Worm (Caenorhabditis elegans) whole organism, young adult: Measurements from ENCODE around the gene tat-6.
"Not testable (repeated sequence)": the region's sequence is repeated elsewhere in the genome, so short reads cannot be mapped to it uniquely, and the experiment has no call there.

Experiments
- B0336.3 ChIP-seq: fragments of 200-800 bp; sonication (Bioruptor generic); IDR thresholded peaks from 2 replicates; pipeline ENCODE4 v1.3.6; 2022; ENCODE audit warnings: missing genetic modification characterization, missing compliant biosample characterization
- D2030.7 ChIP-seq: fragments of 200-800 bp; sonication (Bioruptor generic); IDR thresholded peaks from 2 replicates; pipeline ENCODE4 v1.3.6; 2022; ENCODE audit warnings: missing genetic modification reagents, missing genetic modification characterization, missing compliant biosample characterization
- F23B12.7 ChIP-seq: sonication (generic microtip); optimal IDR thresholded peaks from 2 replicates; lab custom pipeline; 2017; ENCODE audit warnings: missing genetic modification characterization, mild to moderate bottlenecking, missing compliant biosample characterization, antibody characterized with exemption, moderate library complexity; ENCODE audit not compliant: insufficient read depth
- F39B2.1 ChIP-seq: fragments of 200-800 bp; sonication (Bioruptor generic); IDR thresholded peaks from 2 replicates; pipeline ENCODE4 v1.3.6; 2022; ENCODE audit warnings: missing genetic modification reagents, missing genetic modification characterization, missing compliant biosample characterization
- Y53F4B.3 ChIP-seq: fragments of 200-800 bp; sonication (Bioruptor generic); IDR thresholded peaks from 2 replicates; pipeline ENCODE4 v1.3.6; 2022; ENCODE audit warnings: missing genetic modification reagents, missing genetic modification characterization, missing compliant biosample characterization
- Y67H2A.10 ChIP-seq: fragments of 200-800 bp; sonication (Bioruptor generic); conservative IDR thresholded peaks from 2 replicates; pipeline ENCODE4 v1.3.6; 2022; ENCODE audit warnings: missing genetic modification reagents, missing genetic modification characterization, missing compliant biosample characterization
- Y79H2A.3 ChIP-seq: fragments of 200-800 bp; sonication (Bioruptor generic); conservative IDR thresholded peaks from 2 replicates; pipeline ENCODE4 v1.3.6; 2022; ENCODE audit warnings: missing genetic modification reagents, missing genetic modification characterization, missing compliant biosample characterization
- Y95B8A.8 ChIP-seq: fragments of 200-800 bp; sonication (Bioruptor generic); IDR thresholded peaks from 2 replicates; pipeline ENCODE4 v1.3.6; 2022; ENCODE audit warnings: missing genetic modification reagents, missing genetic modification characterization, missing compliant biosample characterization
- aptf-2 ChIP-seq: fragments of 200-800 bp; sonication (Bioruptor generic); conservative IDR thresholded peaks from 2 replicates; pipeline ENCODE4 v1.3.6; 2022; ENCODE audit warnings: missing genetic modification reagents, missing genetic modification characterization, missing compliant biosample characterization
- atf-7 ChIP-seq: sonication (generic microtip); optimal IDR thresholded peaks from 2 replicates; lab custom pipeline; 2017; ENCODE audit warnings: mild to moderate bottlenecking, missing genetic modification characterization, missing compliant biosample characterization
- athp-1 ChIP-seq: sonication (generic microtip); optimal IDR thresholded peaks from 2 replicates; lab custom pipeline; 2017; ENCODE audit warnings: mild to moderate bottlenecking, missing genetic modification characterization, missing compliant biosample characterization
- attf-3 ChIP-seq: fragments of 200-800 bp; sonication (Bioruptor generic); conservative IDR thresholded peaks from 2 replicates; pipeline ENCODE4 v1.3.6; 2022; ENCODE audit warnings: missing genetic modification reagents, missing genetic modification characterization, missing compliant biosample characterization
- cebp-2 ChIP-seq: fragments of 200-800 bp; sonication (Bioruptor generic); IDR thresholded peaks from 2 replicates; pipeline ENCODE4 v1.3.6; 2022; ENCODE audit warnings: missing genetic modification characterization, missing compliant biosample characterization
- ceh-58 ChIP-seq: fragments of 200-800 bp; sonication (Bioruptor generic); IDR thresholded peaks from 2 replicates; pipeline ENCODE4 v1.3.6; 2022; ENCODE audit warnings: missing genetic modification characterization, missing compliant biosample characterization
- ceh-91 ChIP-seq: fragments of 200-800 bp; sonication (Bioruptor generic); IDR thresholded peaks from 2 replicates; pipeline ENCODE4 v1.3.6; 2022; ENCODE audit warnings: missing genetic modification reagents, missing genetic modification characterization, missing compliant biosample characterization
- chd-7 ChIP-seq: sonication (generic microtip); optimal IDR thresholded peaks from 2 replicates; lab custom pipeline; 2016; ENCODE audit warnings: mild to moderate bottlenecking, missing genetic modification characterization, moderate library complexity, missing compliant biosample characterization
- dox-1 ChIP-seq: fragments of 200-800 bp; sonication (Bioruptor generic); IDR thresholded peaks from 2 replicates; pipeline ENCODE4 v1.3.6; 2022; ENCODE audit warnings: missing genetic modification reagents, missing genetic modification characterization, missing compliant biosample characterization
- dpl-1 ChIP-seq: fragments of 150-350 bp; optimal IDR thresholded peaks from 2 replicates; lab custom pipeline; 2014; ENCODE audit warnings: missing biosample characterization, missing genetic modification reagents, missing genetic modification characterization
- egl-18 ChIP-seq: fragments of 200-800 bp; sonication (Bioruptor generic); IDR thresholded peaks from 2 replicates; pipeline ENCODE4 v1.3.6; 2022; ENCODE audit warnings: missing genetic modification reagents, missing genetic modification characterization, missing compliant biosample characterization
- gei-17 ChIP-seq: fragments of 200-800 bp; sonication (Bioruptor generic); optimal IDR thresholded peaks from 2 replicates; lab custom pipeline; 2018; ENCODE audit warnings: mild to moderate bottlenecking, missing genetic modification characterization, missing compliant biosample characterization
- hlh-12 ChIP-seq: sonication (generic microtip); optimal IDR thresholded peaks from 2 replicates; lab custom pipeline; 2016; ENCODE audit warnings: missing genetic modification characterization, missing compliant biosample characterization
- hlh-26 ChIP-seq: fragments of 200-800 bp; sonication (Bioruptor generic); conservative IDR thresholded peaks from 2 replicates; pipeline ENCODE4 v1.3.6; 2022; ENCODE audit warnings: missing genetic modification reagents, missing genetic modification characterization, missing compliant biosample characterization
- hmg-1.2 ChIP-seq: fragments of 200-800 bp; sonication (Bioruptor generic); IDR thresholded peaks from 2 replicates; pipeline ENCODE4 v1.3.6; 2022; ENCODE audit warnings: missing genetic modification reagents, missing genetic modification characterization, missing compliant biosample characterization
- hsf-1 ChIP-seq: fragments of 200-800 bp; sonication (Bioruptor generic); IDR thresholded peaks from 2 replicates; pipeline ENCODE4 v1.3.6; 2022; ENCODE audit warnings: missing genetic modification reagents, missing genetic modification characterization, missing compliant biosample characterization
- let-526 ChIP-seq: fragments of 200-800 bp; sonication (Bioruptor generic); IDR thresholded peaks from 2 replicates; pipeline ENCODE4 v1.3.6; 2022; ENCODE audit warnings: missing genetic modification reagents, missing genetic modification characterization, missing compliant biosample characterization
- lsl-1 ChIP-seq: fragments of 200-800 bp; sonication (Bioruptor generic); optimal IDR thresholded peaks from 2 replicates; lab custom pipeline; 2018; ENCODE audit warnings: mild to moderate bottlenecking, missing genetic modification characterization, moderate library complexity, missing compliant biosample characterization
- madf-3 ChIP-seq: fragments of 200-800 bp; sonication (Bioruptor generic); IDR thresholded peaks from 2 replicates; pipeline ENCODE4 v1.3.6; 2022; ENCODE audit warnings: missing genetic modification reagents, missing genetic modification characterization, missing compliant biosample characterization
- nfya-1 ChIP-seq: sonication (generic microtip); optimal IDR thresholded peaks from 2 replicates; lab custom pipeline; 2017; ENCODE audit warnings: antibody characterized with exemption, missing compliant biosample characterization, missing genetic modification characterization, borderline replicate concordance; ENCODE audit not compliant: insufficient read depth
- nfya-2 ChIP-seq: fragments of 200-800 bp; sonication (Bioruptor generic); IDR thresholded peaks from 2 replicates; pipeline ENCODE4 v1.3.6; 2022; ENCODE audit warnings: missing genetic modification reagents, missing genetic modification characterization, missing compliant biosample characterization
- nhr-179 ChIP-seq: sonication (generic microtip); optimal IDR thresholded peaks from 2 replicates; lab custom pipeline; 2016; ENCODE audit warnings: mild to moderate bottlenecking, missing genetic modification characterization, missing compliant biosample characterization
- nhr-80 ChIP-seq: sonication (generic microtip); optimal IDR thresholded peaks from 2 replicates; lab custom pipeline; 2016; ENCODE audit warnings: missing genetic modification characterization, missing compliant biosample characterization
- repo-1 ChIP-seq: sonication (generic microtip); optimal IDR thresholded peaks from 2 replicates; lab custom pipeline; 2017; ENCODE audit warnings: mild to moderate bottlenecking, missing genetic modification characterization, missing compliant biosample characterization
- sdz-38 ChIP-seq: sonication (generic microtip); optimal IDR thresholded peaks from 2 replicates; lab custom pipeline; 2016; ENCODE audit warnings: missing genotype, missing genetic modification characterization, missing compliant biosample characterization
- snpc-1.3 ChIP-seq: sonication (generic microtip); optimal IDR thresholded peaks from 2 replicates; lab custom pipeline; 2017; ENCODE audit warnings: missing genetic modification characterization, mild to moderate bottlenecking, missing compliant biosample characterization, antibody characterized with exemption, moderate library complexity, missing genotype, missing genetic modification reagents; ENCODE audit not compliant: insufficient read depth
- snpc-4 ChIP-seq, 5 experiments: fragments of 150-350 bp in 1 of 5; sonication (generic microtip) in 4 of 5; optimal IDR thresholded peaks; 2 replicates each; lab custom pipeline; 2014 to 2018; ENCODE audit warnings: missing genetic modification characterization in 5 of 5, missing biosample characterization in 3 of 5, antibody characterized with exemption in 2 of 5, mild to moderate bottlenecking in 2 of 5, missing compliant biosample characterization in 2 of 5, missing genotype in 2 of 5, moderate library complexity in 2 of 5, missing genetic modification reagents in 1 of 5
- tbx-9 ChIP-seq: sonication (generic microtip); optimal IDR thresholded peaks from 2 replicates; lab custom pipeline; 2016; ENCODE audit warnings: borderline replicate concordance, missing genetic modification characterization, inconsistent platforms, missing compliant biosample characterization
- tlf-1 ChIP-seq: fragments of 200-800 bp; sonication (Bioruptor generic); optimal IDR thresholded peaks from 2 replicates; lab custom pipeline; 2018; ENCODE audit warnings: mild to moderate bottlenecking, missing genetic modification characterization, missing compliant biosample characterization
- ztf-25 ChIP-seq: fragments of 200-800 bp; sonication (Bioruptor generic); IDR thresholded peaks from 2 replicates; pipeline ENCODE4 v1.3.6; 2022; ENCODE audit warnings: missing genetic modification reagents, missing genetic modification characterization, missing compliant biosample characterization

The tat-6 gene

DNA sequence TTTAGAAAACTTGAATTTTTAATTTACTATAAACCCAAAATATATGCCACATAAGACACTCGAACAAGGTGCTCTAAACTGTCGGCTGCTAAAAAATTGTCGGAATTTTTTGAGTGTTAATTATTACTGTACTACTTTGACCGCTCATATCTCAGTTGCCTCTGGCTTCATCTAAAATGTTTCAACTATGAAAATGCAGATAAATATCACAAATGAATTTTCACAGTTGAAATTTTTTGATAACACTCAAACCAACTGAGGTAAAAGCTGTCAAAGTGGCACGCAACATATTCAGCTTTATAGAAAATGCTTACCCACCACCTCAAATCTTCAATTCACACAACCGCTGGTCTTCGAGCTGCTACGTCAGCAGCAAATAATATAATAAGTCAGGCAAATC, 40.1 kb upstream of the tat-6 start, which contains the start of gene acs-21:
Gene acs-21, plus strand, starts transcription at position 301 of the 400 bp plus-strand sequence.
- no peak for TF ChIP-seq Y67H2A.10
- no peak for TF ChIP-seq aptf-2 (GFP tag; lab: Robert Waterston, UW)
- no peak for TF ChIP-seq nfya-1 (tag; lab: Kevin White, UChicago)
- no peak for TF ChIP-seq madf-3 (GFP tag; lab: Robert Waterston, UW)
- TF ChIP-seq athp-1 (tag; lab: Kevin White, UChicago) = no peak
- no peak for TF ChIP-seq Y95B8A.8 (GFP tag; lab: Robert Waterston, UW)
- TF ChIP-seq ceh-58 (GFP tag; lab: Robert Waterston, UW) = no peak
- TF ChIP-seq F23B12.7 (tag; lab: Kevin White, UChicago) = no peak
- no peak for TF ChIP-seq atf-7 (tag; lab: Kevin White, UChicago)
- TF ChIP-seq hlh-12 (tag; lab: Kevin White, UChicago) = no peak
- no peak for TF ChIP-seq Y79H2A.3 (GFP tag; lab: Robert Waterston, UW)
- TF ChIP-seq, all 124 proteins: peak for 0

DNA sequence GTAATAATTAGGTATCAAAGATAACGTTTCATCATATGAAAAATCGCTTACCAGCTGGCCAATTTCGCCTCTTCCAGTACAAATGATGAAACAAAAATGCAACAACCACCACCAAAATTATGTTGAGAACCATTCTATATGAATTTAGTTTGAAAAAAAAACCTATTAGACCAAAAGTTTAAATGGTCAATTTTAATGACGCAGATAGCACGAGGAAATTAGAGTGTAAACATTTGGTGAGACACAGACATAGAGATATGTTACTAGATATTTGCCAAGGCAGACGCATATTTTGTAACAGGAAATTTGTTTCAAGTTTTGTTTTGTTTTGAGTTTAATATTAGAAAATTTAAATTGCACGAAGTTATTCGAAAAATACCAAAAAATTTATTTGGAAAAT, 34.6 kb upstream of the tat-6 start, which contains the start of gene cyp-33C9:
Gene cyp-33C9, minus strand, starts transcription at position 211 of the 400 bp plus-strand sequence.
- TF ChIP-seq hsf-1 (GFP tag; lab: Robert Waterston, UW) = no peak
- TF ChIP-seq hmg-1.2 (GFP tag; lab: Robert Waterston, UW) = peak; percentile 34; the same call in 1 of the 2 replicates
- no peak for TF ChIP-seq Y53F4B.3 (GFP tag; lab: Robert Waterston, UW)
- peak; percentile 8 for TF ChIP-seq nhr-80 (tag; lab: Kevin White, UChicago)

DNA sequence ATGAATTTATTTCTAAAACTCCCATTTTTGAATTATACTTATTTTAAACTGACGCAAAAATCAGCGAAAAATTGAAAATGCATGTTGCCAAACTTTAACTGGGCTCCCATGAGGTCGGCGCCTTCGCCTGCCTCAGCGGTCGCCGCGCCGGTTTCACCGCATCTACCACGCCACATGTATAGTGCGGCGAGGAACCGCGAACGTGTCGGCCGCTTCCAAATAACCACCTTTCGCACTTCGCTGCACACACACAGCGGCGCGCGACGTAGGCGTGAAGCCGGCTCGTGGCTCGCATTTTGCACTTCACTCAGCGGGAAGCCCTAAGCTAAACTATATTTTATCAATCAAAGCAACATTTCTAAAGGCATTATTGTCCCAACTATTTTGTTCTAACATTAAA, 28.4 kb upstream of the tat-6 start:
- TF ChIP-seq tlf-1 (GFP tag; lab: Kevin White, UChicago) = no peak
- TF ChIP-seq snpc-1.3 (tag; lab: Kevin White, UChicago) = no peak
- no peak for TF ChIP-seq lsl-1 (GFP tag; lab: Kevin White, UChicago)
- TF ChIP-seq dox-1 = no peak
- TF ChIP-seq snpc-4 (GFP tag; optimal IDR thresholded peaks at IDR 0.05; lab: Kevin White, UChicago) = no peak
- peak in 1 of 4 experiments; percentile 53 for TF ChIP-seq snpc-4 (tag; optimal IDR thresholded peaks at IDR 0.05; lab: Kevin White, UChicago)
- no peak for TF ChIP-seq dpl-1 (GFP tag; lab: Kevin White, UChicago)

DNA sequence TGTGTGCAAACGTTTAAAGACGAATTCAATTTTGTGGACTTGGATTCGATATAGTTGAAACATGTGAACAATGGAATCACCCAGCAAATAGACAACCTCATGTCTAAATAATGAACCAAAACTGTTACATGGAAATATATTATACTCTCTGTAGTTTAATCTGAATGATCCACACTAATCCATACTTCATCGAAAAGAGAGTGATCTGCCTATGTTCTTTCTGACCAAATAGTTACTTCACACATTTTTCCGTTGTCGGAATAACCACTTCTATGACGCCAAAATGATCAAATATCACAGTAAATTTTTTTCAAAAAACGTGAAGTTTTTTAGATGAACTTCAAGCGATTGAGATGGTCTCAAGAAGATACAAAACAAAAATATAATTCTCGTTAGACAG, 26.9 kb upstream of the tat-6 start, which contains the start of gene Y73C8C.4:
Gene Y73C8C.4, minus strand, starts transcription at position 101 of the 400 bp plus-strand sequence.
- not testable (repeated sequence) for TF ChIP-seq hlh-26 (GFP tag; lab: Robert Waterston, UW); Y67H2A.10; nfya-2 (GFP tag; lab: Robert Waterston, UW)

DNA sequence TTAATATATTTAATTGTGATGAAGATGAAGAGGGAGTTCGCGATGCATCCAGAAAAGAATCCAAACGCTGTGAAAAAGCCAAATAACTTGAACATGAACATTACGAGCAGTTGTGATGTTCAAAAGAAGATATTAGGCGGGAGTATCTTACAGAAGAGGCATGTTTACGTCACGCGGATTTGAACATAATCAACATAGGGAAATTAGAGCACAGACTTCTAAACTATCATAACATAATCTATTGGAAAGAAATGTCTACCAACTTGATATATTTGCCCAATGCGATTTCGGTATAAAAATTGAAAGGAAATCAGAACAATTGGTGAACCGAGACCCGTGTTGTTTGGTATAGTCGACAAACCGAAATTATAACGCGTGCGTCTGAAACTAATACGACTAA, 24.8 kb upstream of the tat-6 start, which contains the start of gene str-66:
Gene str-66, minus strand, starts transcription at position 101 of the 400 bp plus-strand sequence.
- TF ChIP-seq B0336.3 (GFP tag; lab: Robert Waterston, UW) (no peak), Y95B8A.8 (GFP tag; lab: Robert Waterston, UW) (no peak), tbx-9 (tag; lab: Kevin White, UChicago) (no peak), let-526 (GFP tag; lab: Robert Waterston, UW) (no peak), chd-7 (no peak), ztf-25 (GFP tag; lab: Robert Waterston, UW) (no peak), nhr-179 (tag; lab: Kevin White, UChicago) (no peak), ceh-91 (GFP tag; lab: Robert Waterston, UW) (no peak), F39B2.1 (GFP tag; lab: Robert Waterston, UW) (no peak), hsf-1 (GFP tag; lab: Robert Waterston, UW) (no peak), attf-3 (GFP tag; lab: Robert Waterston, UW) (no peak), D2030.7 (GFP tag; lab: Robert Waterston, UW) (no peak), cebp-2 (GFP tag; lab: Robert Waterston, UW) (no peak), egl-18 (GFP tag; lab: Robert Waterston, UW) (no peak), gei-17 (GFP tag; lab: Kevin White, UChicago) (no peak), hlh-12 (tag; lab: Kevin White, UChicago) (no peak), sdz-38 (tag; lab: Kevin White, UChicago) (no peak), repo-1 (tag; lab: Kevin White, UChicago) (no peak)
- TF ChIP-seq, all 124 proteins: peak for 0
